Worm (Caenorhabditis elegans) whole organism, L3 larva: ENCODE data around the gene B0334.10.

Experiments
- aly-2 ChIP-seq: fragments of 150-350 bp; optimal IDR thresholded peaks from 2 replicates; lab custom pipeline; 2014; ENCODE audit warnings: missing biosample characterization, missing genetic modification characterization
- fos-1 ChIP-seq: fragments of 150-350 bp; optimal IDR thresholded peaks from 2 replicates; lab custom pipeline; 2014; ENCODE audit warnings: missing biosample characterization, missing genetic modification characterization
- lin-15B ChIP-seq: fragments of 150-350 bp; optimal IDR thresholded peaks from 2 replicates; lab custom pipeline; 2014; ENCODE audit warnings: missing biosample characterization, missing genetic modification characterization
- pha-4 ChIP-seq: fragments of 150-350 bp; optimal IDR thresholded peaks from 2 replicates; lab custom pipeline; 2014; ENCODE audit warnings: missing biosample characterization, missing genetic modification reagents, missing genetic modification characterization
- skn-1 ChIP-seq: fragments of 150-350 bp; optimal IDR thresholded peaks from 2 replicates; lab custom pipeline; 2014; ENCODE audit warnings: missing biosample characterization, missing genetic modification characterization
- unc-39 ChIP-seq: sonication (generic microtip); optimal IDR thresholded peaks from 4 replicates; lab custom pipeline; 2017; ENCODE audit warnings: missing biosample characterization, missing genetic modification characterization

DNA sequence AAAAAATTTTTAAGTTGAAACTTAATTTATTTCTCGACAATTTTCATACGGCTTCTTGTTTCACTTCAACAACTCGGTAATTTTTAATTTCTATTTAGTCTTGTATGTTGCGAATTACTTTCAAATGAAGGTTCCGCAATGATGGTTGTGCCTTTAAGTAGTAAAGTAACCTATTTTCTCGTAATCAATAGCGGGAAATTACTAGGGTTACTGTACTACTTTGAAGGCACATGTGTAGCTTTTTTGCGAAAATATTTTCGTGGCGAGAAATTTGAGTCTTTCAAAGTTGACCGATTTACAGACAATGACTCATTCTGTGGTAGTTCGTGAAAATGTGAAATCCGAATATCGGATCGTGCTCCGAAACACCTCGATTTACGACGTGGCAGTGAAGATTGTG, at the start of gene B0334.10:
- TF ChIP-seq lin-15B (no peak), fos-1 (tag; lab: Kevin White, UChicago) (no peak), unc-39 (no peak), pha-4 (tag; lab: Kevin White, UChicago) (no peak), skn-1 (tag; lab: Kevin White, UChicago) (no peak), aly-2 (tag; lab: Kevin White, UChicago) (no peak)
